Fruit fly (Drosophila melanogaster) whole organism: Measurements from ENCODE around the gene Glut1.

Experiments used
- Dll ChIP-seq: fragments of >200 bp; optimal IDR thresholded peaks from 2 replicates; lab custom pipeline; 2017
- usp ChIP-seq: fragments of >200 bp; optimal IDR thresholded peaks from 2 replicates; lab custom pipeline; 2017; ENCODE audit warnings: missing biosample characterization, missing genetic modification characterization, mixed read lengths

dm6 chr3L:887423-888097 lies 26.3 kb upstream of the Glut1 start:
- TF ChIP-seq Dll (lab: Kevin White, UChicago) (no peak), usp (GFP tag; lab: Kevin White, UChicago) (no peak)
